Worm (Caenorhabditis elegans) whole organism, L4 larva: Measurements from ENCODE around the gene Y5F2A.4.

Experiments used
- F10B5.3 ChIP-seq: sonication (generic microtip); optimal IDR thresholded peaks from 2 replicates; lab custom pipeline; 2016; ENCODE audit warnings: mild to moderate bottlenecking, missing genetic modification characterization, missing compliant biosample characterization
- F26F4.8 ChIP-seq: fragments of 200-800 bp; sonication (Bioruptor generic); conservative IDR thresholded peaks from 2 replicates; pipeline ENCODE4 v1.3.6; 2022; ENCODE audit warnings: missing genetic modification characterization, missing compliant biosample characterization
- F37D6.2 ChIP-seq: sonication (generic microtip); optimal IDR thresholded peaks from 2 replicates; lab custom pipeline; 2016; ENCODE audit warnings: mild to moderate bottlenecking, missing genetic modification characterization, missing compliant biosample characterization
- F44E2.7 ChIP-seq: fragments of 200-800 bp; sonication (Bioruptor generic); IDR thresholded peaks from 2 replicates; pipeline ENCODE4 v2.1.2; 2022; ENCODE audit warnings: missing genetic modification characterization, missing compliant biosample characterization
- F49E8.2 ChIP-seq: sonication (generic microtip); optimal IDR thresholded peaks from 2 replicates; lab custom pipeline; 2016; ENCODE audit warnings: missing compliant biosample characterization, mild to moderate bottlenecking, missing genetic modification characterization, borderline replicate concordance
- T20F7.1 ChIP-seq: fragments of 200-800 bp; sonication (Bioruptor generic); optimal IDR thresholded peaks from 2 replicates; lab custom pipeline; 2018; ENCODE audit warnings: mild to moderate bottlenecking, missing genetic modification characterization, missing compliant biosample characterization
- Y5F2A.4 ChIP-seq: fragments of 200-800 bp; sonication (Bioruptor generic); optimal IDR thresholded peaks from 2 replicates; lab custom pipeline; 2018; ENCODE audit warnings: mild to moderate bottlenecking, missing genetic modification characterization, missing compliant biosample characterization
- Y75B8A.6 ChIP-seq: fragments of 200-800 bp; sonication (Bioruptor generic); IDR thresholded peaks from 2 replicates; pipeline ENCODE4 v1.3.6; 2022; ENCODE audit warnings: missing genetic modification reagents, missing genetic modification characterization, missing compliant biosample characterization
- ama-1 ChIP-seq: fragments of 150-350 bp; optimal IDR thresholded peaks from 2 replicates; lab custom pipeline; 2014; ENCODE audit warnings: inconsistent platforms, mixed read lengths
- ceh-32 ChIP-seq: sonication (generic microtip); optimal IDR thresholded peaks from 2 replicates; lab custom pipeline; 2016; ENCODE audit warnings: mild to moderate bottlenecking, missing genetic modification characterization, missing compliant biosample characterization; ENCODE audit not compliant: poor library complexity
- ceh-44 ChIP-seq: fragments of 200-800 bp; sonication (Bioruptor generic); IDR thresholded peaks from 2 replicates; pipeline ENCODE4 v1.3.6; 2022; ENCODE audit warnings: missing genetic modification reagents, missing genetic modification characterization, missing compliant biosample characterization
- cey-2 ChIP-seq: sonication (generic microtip); optimal IDR thresholded peaks from 3 replicates; lab custom pipeline; 2017; ENCODE audit warnings: missing genetic modification characterization, mild to moderate bottlenecking, missing compliant biosample characterization, antibody characterized with exemption, borderline replicate concordance; ENCODE audit not compliant: insufficient read depth
- ctbp-1 ChIP-seq: fragments of 200-800 bp; sonication (Bioruptor generic); IDR thresholded peaks from 2 replicates; pipeline ENCODE4 v1.3.6; 2022; ENCODE audit warnings: missing genetic modification reagents, missing genetic modification characterization, missing compliant biosample characterization
- dmd-8 ChIP-seq: fragments of 200-800 bp; sonication (Bioruptor generic); IDR thresholded peaks from 2 replicates; pipeline ENCODE4 v1.3.6; 2022; ENCODE audit warnings: missing genetic modification characterization, missing compliant biosample characterization
- dmd-9 ChIP-seq: fragments of 200-800 bp; sonication (Bioruptor generic); IDR thresholded peaks from 2 replicates; pipeline ENCODE4 v1.3.6; 2022; ENCODE audit warnings: missing genetic modification reagents, missing genetic modification characterization, missing compliant biosample characterization
- dve-1 ChIP-seq: sonication (generic microtip); optimal IDR thresholded peaks from 2 replicates; lab custom pipeline; 2017; ENCODE audit warnings: antibody characterized with exemption, mild to moderate bottlenecking, missing genetic modification characterization, missing compliant biosample characterization; ENCODE audit not compliant: insufficient read depth
- egl-43 ChIP-seq: fragments of 200-800 bp; sonication (Bioruptor generic); IDR thresholded peaks from 2 replicates; pipeline ENCODE4 v1.3.6; 2022; ENCODE audit warnings: missing genetic modification reagents, missing genetic modification characterization, missing compliant biosample characterization
- fkh-10 ChIP-seq: fragments of 150-350 bp; optimal IDR thresholded peaks from 2 replicates; lab custom pipeline; 2014; ENCODE audit warnings: missing biosample characterization, missing genetic modification reagents, missing genetic modification characterization
- fos-1 ChIP-seq: fragments of 150-350 bp; optimal IDR thresholded peaks from 2 replicates; lab custom pipeline; 2014; ENCODE audit warnings: missing biosample characterization, missing genetic modification characterization
- gei-8 ChIP-seq: fragments of 200-800 bp; sonication (Bioruptor generic); optimal IDR thresholded peaks from 2 replicates; lab custom pipeline; 2018; ENCODE audit warnings: mild to moderate bottlenecking, missing genetic modification characterization, missing compliant biosample characterization
- hlh-30 ChIP-seq: sonication (generic microtip); optimal IDR thresholded peaks from 2 replicates; lab custom pipeline; 2017; ENCODE audit warnings: antibody characterized with exemption, mild to moderate bottlenecking, missing genetic modification characterization, missing compliant biosample characterization; ENCODE audit not compliant: insufficient read depth
- hmg-1.1 ChIP-seq: fragments of 200-800 bp; sonication (Bioruptor generic); IDR thresholded peaks from 2 replicates; pipeline ENCODE4 v1.3.6; 2022; ENCODE audit warnings: missing genetic modification reagents, missing genetic modification characterization, missing compliant biosample characterization
- lin-38 ChIP-seq: fragments of 200-800 bp; sonication (Bioruptor generic); IDR thresholded peaks from 2 replicates; pipeline ENCODE4 v1.3.6; 2022; ENCODE audit warnings: missing genetic modification reagents, missing genetic modification characterization, missing compliant biosample characterization
- lsy-2 ChIP-seq, 2 experiments: fragments of 150-350 bp in 1 of 2; sonication (generic microtip) in 1 of 2; optimal IDR thresholded peaks; 2 replicates each; lab custom pipeline; 2014 to 2017; ENCODE audit warnings: missing biosample characterization in 2 of 2, missing genetic modification characterization in 2 of 2
- madf-5 ChIP-seq, 2 experiments: fragments of 200-800 bp; sonication (Bioruptor generic); IDR thresholded peaks; 2 replicates each; pipeline ENCODE4 v1.3.6; 2022; ENCODE audit warnings: missing compliant biosample characterization in 2 of 2, missing genetic modification characterization in 2 of 2
- madf-9 ChIP-seq: fragments of 200-800 bp; sonication (Bioruptor generic); conservative IDR thresholded peaks from 2 replicates; pipeline ENCODE4 v1.3.6; 2022; ENCODE audit warnings: missing genetic modification reagents, missing genetic modification characterization, missing compliant biosample characterization
- mdl-1 ChIP-seq, 2 experiments: fragments of 150-350 bp in 1 of 2; sonication (generic microtip) in 1 of 2; optimal IDR thresholded peaks; 2 replicates each; lab custom pipeline; 2014 to 2017; ENCODE audit warnings: missing biosample characterization in 2 of 2, missing genetic modification characterization in 2 of 2
- mep-1 ChIP-seq: fragments of 150-350 bp; sonication (generic microtip); optimal IDR thresholded peaks from 3 replicates; lab custom pipeline; 2014; ENCODE audit warnings: missing biosample characterization, missing genetic modification characterization
- mes-2 ChIP-seq: sonication (generic microtip); optimal IDR thresholded peaks from 2 replicates; lab custom pipeline; 2016; ENCODE audit warnings: missing genotype, mild to moderate bottlenecking, missing genetic modification characterization, missing compliant biosample characterization; ENCODE audit not compliant: poor library complexity, severe bottlenecking
- mxl-2 ChIP-seq: fragments of 200-800 bp; sonication (Bioruptor generic); conservative IDR thresholded peaks from 2 replicates; pipeline ENCODE4 v1.3.6; 2022; ENCODE audit warnings: missing genetic modification reagents, missing genetic modification characterization, missing compliant biosample characterization
- mxl-3 ChIP-seq: fragments of 200-800 bp; sonication (Bioruptor generic); optimal IDR thresholded peaks from 2 replicates; lab custom pipeline; 2018; ENCODE audit warnings: mild to moderate bottlenecking, missing genetic modification characterization, missing compliant biosample characterization
- nhr-102 ChIP-seq: sonication (generic microtip); optimal IDR thresholded peaks from 2 replicates; lab custom pipeline; 2016; ENCODE audit warnings: mild to moderate bottlenecking, missing genetic modification characterization, moderate library complexity, missing compliant biosample characterization
- nhr-111 ChIP-seq: fragments of 200-800 bp; sonication (Bioruptor generic); optimal IDR thresholded peaks from 2 replicates; lab custom pipeline; 2018; ENCODE audit warnings: mild to moderate bottlenecking, missing genetic modification characterization, missing compliant biosample characterization
- nhr-25 ChIP-seq: sonication (generic microtip); optimal IDR thresholded peaks from 2 replicates; lab custom pipeline; 2017; ENCODE audit warnings: missing genetic modification characterization, mild to moderate bottlenecking, missing compliant biosample characterization, antibody characterized with exemption, moderate library complexity, borderline replicate concordance; ENCODE audit not compliant: insufficient read depth
- nhr-48 ChIP-seq: sonication (generic microtip); optimal IDR thresholded peaks from 2 replicates; lab custom pipeline; 2016; ENCODE audit warnings: mild to moderate bottlenecking, missing genetic modification characterization, missing compliant biosample characterization
- nhr-77 ChIP-seq: fragments of 150-350 bp; optimal IDR thresholded peaks from 2 replicates; lab custom pipeline; 2014; ENCODE audit warnings: missing biosample characterization, missing genetic modification characterization
- pqm-1 ChIP-seq: sonication (generic microtip); optimal IDR thresholded peaks from 2 replicates; lab custom pipeline; 2017; ENCODE audit warnings: missing biosample characterization, missing genetic modification characterization
- rbr-2 ChIP-seq: sonication (generic microtip); optimal IDR thresholded peaks from 2 replicates; lab custom pipeline; 2016; ENCODE audit warnings: missing genotype, missing genetic modification characterization, missing compliant biosample characterization
- sdz-12 ChIP-seq: fragments of 200-800 bp; sonication (Bioruptor generic); optimal IDR thresholded peaks from 2 replicates; lab custom pipeline; 2018; ENCODE audit warnings: mild to moderate bottlenecking, missing genetic modification characterization, missing compliant biosample characterization
- set-16 ChIP-seq: fragments of 200-800 bp; sonication (Bioruptor generic); IDR thresholded peaks from 2 replicates; pipeline ENCODE4 v1.3.6; 2022; ENCODE audit warnings: missing genetic modification reagents, missing genetic modification characterization, missing compliant biosample characterization
- snpc-1.2 ChIP-seq: fragments of 200-800 bp; sonication (Bioruptor generic); IDR thresholded peaks from 2 replicates; pipeline ENCODE4 v1.3.6; 2022; ENCODE audit warnings: missing genetic modification reagents, missing genetic modification characterization, missing compliant biosample characterization
- spr-3 ChIP-seq: fragments of 200-800 bp; sonication (Bioruptor generic); optimal IDR thresholded peaks from 2 replicates; lab custom pipeline; 2018; ENCODE audit warnings: mild to moderate bottlenecking, missing genetic modification characterization, missing compliant biosample characterization
- tra-1 ChIP-seq: fragments of 200-800 bp; sonication (Bioruptor generic); IDR thresholded peaks from 2 replicates; pipeline ENCODE4 v1.3.6; 2022; ENCODE audit warnings: missing genetic modification reagents, missing genetic modification characterization, missing compliant biosample characterization
- unc-130 ChIP-seq: sonication (generic microtip); optimal IDR thresholded peaks from 2 replicates; lab custom pipeline; 2016; ENCODE audit warnings: missing genetic modification reagents, missing genetic modification characterization, missing compliant biosample characterization
- unc-39 ChIP-seq: sonication (generic microtip); optimal IDR thresholded peaks from 2 replicates; lab custom pipeline; 2017; ENCODE audit warnings: missing biosample characterization, missing genetic modification characterization
- zag-1 ChIP-seq: fragments of 150-350 bp; optimal IDR thresholded peaks from 2 replicates; lab custom pipeline; 2014; ENCODE audit warnings: missing biosample characterization, missing genetic modification characterization
- zfp-3 ChIP-seq: fragments of 200-800 bp; sonication (Bioruptor generic); conservative IDR thresholded peaks from 2 replicates; pipeline ENCODE4 v1.3.6; 2022; ENCODE audit warnings: missing genetic modification reagents, missing genetic modification characterization, missing compliant biosample characterization
- zip-2 ChIP-seq: fragments of 150-350 bp; optimal IDR thresholded peaks from 2 replicates; lab custom pipeline; 2014; ENCODE audit warnings: missing biosample characterization, missing genetic modification characterization

The Y5F2A.4 gene

DNA sequence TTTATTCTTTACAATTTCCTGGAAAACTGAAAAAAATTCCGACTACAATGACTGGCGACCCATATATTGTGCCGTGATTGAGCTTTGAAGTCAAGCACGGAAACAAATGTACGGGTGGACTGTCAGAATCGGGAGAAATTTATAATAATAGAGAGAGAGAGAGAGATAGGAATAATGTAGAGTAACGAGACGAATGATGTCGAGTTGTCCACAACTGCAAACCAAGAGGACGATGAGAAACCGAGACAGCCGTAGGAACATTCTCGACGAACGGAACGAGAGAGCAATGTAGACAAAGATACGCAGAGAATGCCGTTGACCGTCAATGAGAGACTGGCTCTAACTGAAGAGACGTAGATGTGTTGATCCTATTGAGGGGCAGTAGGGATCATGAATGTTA lies 50.8 kb downstream of the Y5F2A.4 start (continued):
- no peak for TF ChIP-seq dmd-8
- TF ChIP-seq unc-130 (GFP tag; lab: Kevin White, UChicago): no peak
- TF ChIP-seq gei-8 (GFP tag; lab: Kevin White, UChicago): no peak
- TF ChIP-seq ceh-44 (GFP tag; lab: Robert Waterston, UW): no peak
- peak; percentile 61 to 90 for TF ChIP-seq lsy-2 (tag; optimal IDR thresholded peaks at IDR 0.05; lab: Kevin White, UChicago)
- peak; percentile 12 for TF ChIP-seq fkh-10 (GFP tag; lab: Kevin White, UChicago)
- TF ChIP-seq nhr-111 (GFP tag; lab: Kevin White, UChicago): no peak
- peak; percentile 71 for TF ChIP-seq T20F7.1 (GFP tag; lab: Kevin White, UChicago)
- TF ChIP-seq zag-1 (tag; lab: Kevin White, UChicago): peak; percentile 52
- no peak for TF ChIP-seq unc-39
- 0 out of 2 replicates have a peak, but pooled peaks have one; percentile 39 for TF ChIP-seq tra-1 (GFP tag; lab: Robert Waterston, UW)
- peak; percentile 71 for TF ChIP-seq hmg-1.1
- TF ChIP-seq dve-1 (tag; lab: Kevin White, UChicago): peak; percentile 97
- no peak for TF ChIP-seq dmd-9 (GFP tag; lab: Robert Waterston, UW)
- no peak for TF ChIP-seq F10B5.3
- no peak for TF ChIP-seq ctbp-1 (GFP tag; lab: Robert Waterston, UW)
- TF ChIP-seq F26F4.8 (GFP tag; lab: Robert Waterston, UW): no peak

- TF ChIP-seq pqm-1 (tag; lab: Kevin White, UChicago): no peak
- no peak for TF ChIP-seq dmd-8
- TF ChIP-seq nhr-102 (tag; lab: Kevin White, UChicago): no peak
- TF ChIP-seq madf-5 (GFP tag; IDR thresholded peaks at IDR 0.05; lab: Robert Waterston, UW): no peak
- no peak for TF ChIP-seq gei-8 (GFP tag; lab: Kevin White, UChicago)
- no peak for TF ChIP-seq hlh-30
- no peak for TF ChIP-seq F49E8.2
- no peak for TF ChIP-seq sdz-12 (GFP tag; lab: Kevin White, UChicago)
- no peak for TF ChIP-seq spr-3 (GFP tag; lab: Kevin White, UChicago)
- no peak for TF ChIP-seq Y75B8A.6 (GFP tag; lab: Robert Waterston, UW)
- no peak for TF ChIP-seq lin-38 (GFP tag; lab: Robert Waterston, UW)
- TF ChIP-seq mep-1 (tag; lab: Kevin White, UChicago): no peak
- no peak for TF ChIP-seq rbr-2 (tag; lab: Kevin White, UChicago)
- no peak for TF ChIP-seq F10B5.3
- no peak for TF ChIP-seq F44E2.7 (GFP tag; lab: Robert Waterston, UW)
- no peak for TF ChIP-seq zfp-3
- TF ChIP-seq dve-1 (tag; lab: Kevin White, UChicago): no peak
- TF ChIP-seq Y5F2A.4 (GFP tag; lab: Kevin White, UChicago): no peak
- no peak for TF ChIP-seq egl-43 (GFP tag; lab: Robert Waterston, UW)
- no peak for TF ChIP-seq nhr-77
- no peak for TF ChIP-seq mdl-1 (tag; optimal IDR thresholded peaks at IDR 0.05; lab: Kevin White, UChicago)
- TF ChIP-seq T20F7.1 (GFP tag; lab: Kevin White, UChicago): no peak
- no peak for TF ChIP-seq set-16
- no peak for TF ChIP-seq ceh-32 (tag; lab: Kevin White, UChicago)
- TF ChIP-seq mxl-3 (GFP tag; lab: Kevin White, UChicago): no peak
- TF ChIP-seq F37D6.2 (tag; lab: Kevin White, UChicago): no peak
- no peak for TF ChIP-seq nhr-48 (tag; lab: Kevin White, UChicago)
- peak; percentile 15 for TF ChIP-seq mes-2 (tag; lab: Kevin White, UChicago)
- TF ChIP-seq zip-2 (tag; lab: Kevin White, UChicago): no peak
- peak; percentile 29; the same call in 1 of the 2 replicates for TF ChIP-seq tra-1 (GFP tag; lab: Robert Waterston, UW)
- no peak for TF ChIP-seq fos-1 (tag; lab: Kevin White, UChicago)
- no peak for TF ChIP-seq unc-39
- TF ChIP-seq ama-1 (lab: Kevin White, UChicago): no peak
- TF ChIP-seq mxl-2: no peak
- no peak for TF ChIP-seq cey-2 (tag; lab: Kevin White, UChicago)
- TF ChIP-seq nhr-25 (tag; lab: Kevin White, UChicago): no peak
- TF ChIP-seq snpc-1.2: no peak
- no peak for TF ChIP-seq madf-9
Measured at ce11 chrIV:11026648-11027047, 51.7 kb downstream of the Y5F2A.4 start.
